Worm (Caenorhabditis elegans): Measurements from ENCODE around the gene Y43F8B.18.
A peak's percentile ranks its signal among the peaks of the same experiment; 100 is the strongest.

The Y43F8B.18 gene

ce11 chrV:19522551-19523137 is 36.9 kb downstream of the Y43F8B.18 start (continued):
- peak; percentile 80 to 88 for TF ChIP-seq egl-27 (tag; optimal IDR thresholded peaks at IDR 0.05)
- TF ChIP-seq lin-15B (tag; optimal IDR thresholded peaks at IDR 0.05), result no peak
- peak; percentile 48 for TF ChIP-seq skn-1 (tag; optimal IDR thresholded peaks at IDR 0.05)
- TF ChIP-seq snu-23 (GFP tag; optimal IDR thresholded peaks at IDR 0.05), result peak; percentile 90
- peak; percentile 68 for TF ChIP-seq zip-4 (GFP tag; optimal IDR thresholded peaks at IDR 0.05)
- no peak for TF ChIP-seq ets-5 (GFP tag; IDR thresholded peaks at IDR 0.05)
- peak; percentile 70 for TF ChIP-seq ceh-88 (GFP tag; IDR thresholded peaks at IDR 0.05)
- TF ChIP-seq C34B4.2 (tag; optimal IDR thresholded peaks at IDR 0.05), result no peak
- no peak for TF ChIP-seq ceh-63 (GFP tag; optimal IDR thresholded peaks at IDR 0.05)
- TF ChIP-seq elt-2 (tag; optimal IDR thresholded peaks at IDR 0.05), result peak; percentile 82
- peak; percentile 100 for TF ChIP-seq nhr-85 (tag)
- no peak for TF ChIP-seq nhr-28 (tag; optimal IDR thresholded peaks at IDR 0.05)
- TF ChIP-seq dsc-1 (tag; optimal IDR thresholded peaks at IDR 0.05), result peak; percentile 73
- peak; percentile 81 for TF ChIP-seq pax-3 (tag; optimal IDR thresholded peaks at IDR 0.05)
- peak; percentile 88 for TF ChIP-seq jun-1 (tag; optimal IDR thresholded peaks at IDR 0.05)
- peak; percentile 66 for TF ChIP-seq lin-39 (tag; optimal IDR thresholded peaks at IDR 0.05)
- TF ChIP-seq nhr-237 (tag; optimal IDR thresholded peaks at IDR 0.05), result peak; percentile 59
- TF ChIP-seq lsy-2 (tag; optimal IDR thresholded peaks at IDR 0.05), result peak; percentile 76 to 85
- TF ChIP-seq mdl-1 (tag; optimal IDR thresholded peaks at IDR 0.05), result peak in 1 of 2 experiments; percentile 90
- TF ChIP-seq aha-1 (tag; optimal IDR thresholded peaks at IDR 0.05), result no peak
- no peak for TF ChIP-seq efl-3 (GFP tag; optimal IDR thresholded peaks at IDR 0.05)
- peak; percentile 96 for TF ChIP-seq unc-86 (tag; optimal IDR thresholded peaks at IDR 0.05)
- no peak for TF ChIP-seq aly-2 (tag; optimal IDR thresholded peaks at IDR 0.05)
- TF ChIP-seq nhr-47 (tag; optimal IDR thresholded peaks at IDR 0.05), result peak; percentile 94
- TF ChIP-seq zag-1 (tag; optimal IDR thresholded peaks at IDR 0.05), result peak; percentile 55
- TF ChIP-seq egl-13 (tag; optimal IDR thresholded peaks at IDR 0.05), result peak; percentile 85
- TF ChIP-seq hlh-17 (GFP tag; optimal IDR thresholded peaks at IDR 0.05; ENCODE audit: borderline replicate concordance), result no peak
- TF ChIP-seq snpc-4 (tag; optimal IDR thresholded peaks at IDR 0.05), result peak; percentile 50
- peak; percentile 92 for TF ChIP-seq mep-1 (tag; optimal IDR thresholded peaks at IDR 0.05)
- TF ChIP-seq nhr-76 (tag; optimal IDR thresholded peaks at IDR 0.05), result no peak
- peak in 1 of 2 experiments; percentile 77 for TF ChIP-seq ztf-11 (tag; optimal IDR thresholded peaks at IDR 0.05)
- peak; percentile 71 for TF ChIP-seq xbp-1 (tag; optimal IDR thresholded peaks at IDR 0.05)
- TF ChIP-seq vab-15 (tag; optimal IDR thresholded peaks at IDR 0.05), result peak; percentile 85

- TF ChIP-seq nhr-19 (GFP tag; conservative IDR thresholded peaks at IDR 0.05), result peak; percentile 39
- TF ChIP-seq lin-14 (GFP tag; optimal IDR thresholded peaks at IDR 0.05), result peak; percentile 67
- no peak for TF ChIP-seq hpl-2 (GFP tag; optimal IDR thresholded peaks at IDR 0.05)
- no peak for TF ChIP-seq egl-13 (tag; optimal IDR thresholded peaks at IDR 0.05)
- peak; percentile 54 for TF ChIP-seq blmp-1 (tag; optimal IDR thresholded peaks at IDR 0.05)
- peak; percentile 19 for TF ChIP-seq nhr-47 (tag; optimal IDR thresholded peaks at IDR 0.05)
- no peak for TF ChIP-seq dpl-1 (GFP tag; optimal IDR thresholded peaks at IDR 0.05)
- no peak for TF ChIP-seq efl-1 (optimal IDR thresholded peaks at IDR 0.05)
- peak in 1 of 2 experiments; percentile 84 for TF ChIP-seq efl-1 (GFP tag; optimal IDR thresholded peaks at IDR 0.05 in 1 of 2)
- peak; percentile 43 for TF ChIP-seq fkh-8 (tag; optimal IDR thresholded peaks at IDR 0.05)
- no peak for TF ChIP-seq pag-3 (tag; optimal IDR thresholded peaks at IDR 0.05; ENCODE audit: borderline replicate concordance, insufficient read depth)
- TF ChIP-seq mdl-1 (tag; optimal IDR thresholded peaks at IDR 0.05), result peak in 1 of 2 experiments; percentile 76
- TF ChIP-seq mab-9 (GFP tag; IDR thresholded peaks at IDR 0.05), result no peak
- no peak for TF ChIP-seq unc-30 (tag; optimal IDR thresholded peaks at IDR 0.05)
- peak in 1 of 2 experiments; percentile 5 for TF ChIP-seq lin-35 (GFP tag; optimal IDR thresholded peaks at IDR 0.05)
- TF ChIP-seq nhr-71 (tag; optimal IDR thresholded peaks at IDR 0.05), result peak; percentile 59
- TF ChIP-seq tlp-1 (tag; optimal IDR thresholded peaks at IDR 0.05), result no peak
- TF ChIP-seq elt-2 (tag; optimal IDR thresholded peaks at IDR 0.05), result peak; percentile 3
- no peak for TF ChIP-seq nhr-90 (tag; optimal IDR thresholded peaks at IDR 0.05; ENCODE audit: poor library complexity)
- TF ChIP-seq nhr-20 (tag; optimal IDR thresholded peaks at IDR 0.05), result peak; percentile 23
Measured at ce11 chrV:19524569-19524968, 38.8 kb downstream of the Y43F8B.18 start.

Data from whole organism, L1 larva.